Fruit fly (Drosophila melanogaster): ENCODE measurements around the gene CG13692.

DNA sequence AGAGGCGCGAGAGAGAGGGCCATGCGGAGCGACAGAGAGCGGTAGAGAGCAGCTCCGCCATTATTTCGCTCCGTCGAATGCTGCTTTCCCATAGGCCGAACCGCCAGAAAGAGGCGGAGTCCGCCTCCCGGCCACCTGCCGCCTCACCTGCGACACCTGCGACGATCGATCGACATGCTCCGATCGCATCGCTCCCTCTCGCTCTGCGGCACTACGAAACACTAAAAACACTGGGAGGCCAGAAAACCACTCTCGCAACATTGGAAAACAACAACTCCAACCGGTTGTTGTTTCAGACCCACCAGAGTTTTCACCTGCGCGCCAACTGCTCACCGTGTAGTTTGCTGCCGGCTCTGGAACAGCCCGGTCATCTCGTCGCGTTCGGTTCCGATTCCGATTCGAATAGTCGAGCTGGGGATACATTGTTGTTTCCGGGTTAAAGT is 43.8 kb upstream of the CG13692 start, which contains the start of gene al:
- TF ChIP-seq D1 (tag; optimal IDR thresholded peaks at IDR 0.05): no peak
- no peak for TF ChIP-seq CG10348 (GFP tag; IDR thresholded peaks at IDR 0.05)
- no peak for TF ChIP-seq CG8301 (tag; optimal IDR thresholded peaks at IDR 0.05)
- TF ChIP-seq gl (tag; optimal IDR thresholded peaks at IDR 0.05): no peak
- TF ChIP-seq fd96Ca (GFP tag; IDR thresholded peaks at IDR 0.05): no peak
- TF ChIP-seq Snoo (tag; optimal IDR thresholded peaks at IDR 0.05): no peak
- TF ChIP-seq CG15710 (tag; optimal IDR thresholded peaks at IDR 0.05): no peak
- no peak for TF ChIP-seq CG12605 (GFP tag; IDR thresholded peaks at IDR 0.05)
- TF ChIP-seq rn (GFP tag; IDR thresholded peaks at IDR 0.05): no peak
- peak; percentile 18 for TF ChIP-seq EcR (GFP tag; optimal IDR thresholded peaks at IDR 0.05)
- no peak for TF ChIP-seq Pif1A (GFP tag; optimal IDR thresholded peaks at IDR 0.05)
- TF ChIP-seq CG14655 (GFP tag; optimal IDR thresholded peaks at IDR 0.05): no peak

Measured in whole organism, pupa.